Fruit fly (Drosophila melanogaster): ENCODE results near the gene CG14085.

dm6 chr3L:19237780-19238179 is 31.4 kb upstream of the CG14085 start:
- TF ChIP-seq CTCF (optimal IDR thresholded peaks at IDR 0.05) (no peak), CG8478 (optimal IDR thresholded peaks at IDR 0.05) (no peak)
